Worm (Caenorhabditis elegans) whole organism, mixed stage, embryonic: ENCODE measurements around the gene F10C2.3.

Source experiments
- M03D4.4 ChIP-seq: sonication (generic microtip); optimal IDR thresholded peaks from 2 replicates; lab custom pipeline; 2017; ENCODE audit warnings: mild to moderate bottlenecking, missing genetic modification characterization, missing compliant biosample characterization
- cnd-1 ChIP-seq: fragments of 200-800 bp; sonication (Bioruptor generic); optimal IDR thresholded peaks from 2 replicates; lab custom pipeline; 2018; ENCODE audit warnings: mild to moderate bottlenecking, missing genetic modification characterization, missing compliant biosample characterization
- lin-13 ChIP-seq: fragments of 150-350 bp; optimal IDR thresholded peaks from 2 replicates; lab custom pipeline; 2014; ENCODE audit warnings: missing biosample characterization, missing genetic modification characterization
- lin-32 ChIP-seq: fragments of 200-800 bp; sonication (Bioruptor generic); optimal IDR thresholded peaks from 2 replicates; lab custom pipeline; 2018; ENCODE audit warnings: mild to moderate bottlenecking, missing genetic modification characterization, missing compliant biosample characterization
- snpc-4 ChIP-seq: fragments of 150-350 bp; optimal IDR thresholded peaks from 2 replicates; lab custom pipeline; 2014; ENCODE audit warnings: missing biosample characterization, missing genetic modification characterization
- unc-62 ChIP-seq: fragments of 150-350 bp; optimal IDR thresholded peaks from 2 replicates; lab custom pipeline; 2014; ENCODE audit warnings: missing biosample characterization, missing genetic modification reagents, missing genetic modification characterization
- ztf-11 ChIP-seq: fragments of 150-350 bp; optimal IDR thresholded peaks from 2 replicates; lab custom pipeline; 2014; ENCODE audit warnings: missing biosample characterization, missing genetic modification characterization

DNA sequence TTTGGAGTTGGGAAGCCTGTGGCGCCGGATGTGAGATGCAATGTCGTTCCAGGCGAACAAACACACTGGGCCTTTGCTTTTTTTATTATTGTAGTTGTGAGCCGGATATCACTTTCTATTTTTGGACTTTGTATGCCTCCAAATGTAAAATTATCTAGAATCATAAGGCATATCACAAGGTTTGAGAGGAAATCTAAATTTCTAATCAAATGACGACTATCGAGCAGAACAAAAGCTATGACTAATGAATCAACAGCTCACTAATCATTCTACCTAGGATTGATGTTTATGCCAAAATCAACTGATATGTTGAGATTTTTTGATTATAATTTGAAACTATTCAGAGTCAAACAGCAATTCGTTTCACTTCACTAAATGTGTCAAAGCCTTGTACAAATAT, 17.8 kb downstream of the F10C2.3 start:
- TF ChIP-seq unc-62 (GFP tag; lab: Kevin White, UChicago) (no peak), lin-13 (tag; lab: Kevin White, UChicago) (no peak), cnd-1 (no peak), M03D4.4 (tag; lab: Kevin White, UChicago) (no peak), snpc-4 (tag; lab: Kevin White, UChicago) (no peak), ztf-11 (tag; lab: Kevin White, UChicago) (no peak), lin-32 (GFP tag; lab: Kevin White, UChicago) (no peak)
